Worm (Caenorhabditis elegans) whole organism, L1 larva: ENCODE data around the gene fog-2.
A peak's percentile ranks its signal among the peaks of the same experiment; 100 is the strongest.

Experiments used
- C16A3.4 ChIP-seq: fragments of 150-350 bp; optimal IDR thresholded peaks from 2 replicates; lab custom pipeline; 2014; ENCODE audit warnings: missing biosample characterization, missing genetic modification characterization
- F16B12.6 ChIP-seq: fragments of 150-350 bp; optimal IDR thresholded peaks from 2 replicates; lab custom pipeline; 2014; ENCODE audit warnings: missing biosample characterization, missing genetic modification characterization
- Y116A8C.19 ChIP-seq: sonication (generic microtip); optimal IDR thresholded peaks from 2 replicates; lab custom pipeline; 2016; ENCODE audit warnings: missing compliant biosample characterization, missing genetic modification characterization, borderline replicate concordance
- alr-1 ChIP-seq: fragments of 200-800 bp; sonication (Bioruptor generic); optimal IDR thresholded peaks from 2 replicates; lab custom pipeline; 2018; ENCODE audit warnings: borderline replicate concordance, mild to moderate bottlenecking, missing genetic modification characterization, missing compliant biosample characterization
- aly-2 ChIP-seq: fragments of 150-350 bp; optimal IDR thresholded peaks from 2 replicates; lab custom pipeline; 2014; ENCODE audit warnings: missing biosample characterization, missing genetic modification characterization
- ama-1 ChIP-seq: fragments of 150-350 bp; optimal IDR thresholded peaks from 2 replicates; lab custom pipeline; 2014
- blmp-1 ChIP-seq: fragments of 150-350 bp; optimal IDR thresholded peaks from 2 replicates; lab custom pipeline; 2014; ENCODE audit warnings: missing biosample characterization, missing genetic modification characterization
- ceh-63 ChIP-seq: fragments of 200-800 bp; sonication (Bioruptor generic); optimal IDR thresholded peaks from 2 replicates; lab custom pipeline; 2018; ENCODE audit warnings: mild to moderate bottlenecking, missing genetic modification characterization, missing compliant biosample characterization
- ceh-88 ChIP-seq: fragments of 200-800 bp; sonication (Bioruptor generic); IDR thresholded peaks from 2 replicates; pipeline ENCODE4 v1.3.6; 2022; ENCODE audit warnings: missing genetic modification characterization, missing compliant biosample characterization
- dpl-1 ChIP-seq, 3 experiments: fragments of 150-350 bp in 2 of 3; sonication (generic microtip) in 1 of 3; optimal IDR thresholded peaks; 2 replicates each; lab custom pipeline; 2014 to 2017; ENCODE audit warnings: missing biosample characterization in 3 of 3, missing genetic modification characterization in 3 of 3, missing genetic modification reagents in 3 of 3
- egl-13 ChIP-seq: sonication (generic microtip); optimal IDR thresholded peaks from 2 replicates; lab custom pipeline; 2016; ENCODE audit warnings: missing genotype, missing genetic modification reagents, missing genetic modification characterization, missing compliant biosample characterization
- elt-2 ChIP-seq: sonication (generic microtip); optimal IDR thresholded peaks from 2 replicates; lab custom pipeline; 2016; ENCODE audit warnings: missing genetic modification characterization, mild to moderate bottlenecking, inconsistent platforms, missing compliant biosample characterization, missing genetic modification reagents
- elt-3 ChIP-seq, 6 experiments: fragments of 150-350 bp in 1 of 6; sonication (generic microtip); optimal IDR thresholded peaks; 2 replicates each; lab custom pipeline; 2017 to 2018; ENCODE audit warnings: missing biosample characterization in 6 of 6, missing genetic modification characterization in 6 of 6, inconsistent platforms in 1 of 6
- ets-5 ChIP-seq: fragments of 200-800 bp; sonication (Bioruptor generic); IDR thresholded peaks from 2 replicates; pipeline ENCODE4 v1.3.6; 2022; ENCODE audit warnings: missing genetic modification characterization, missing compliant biosample characterization
- fkh-4 ChIP-seq: sonication (generic microtip); optimal IDR thresholded peaks from 2 replicates; lab custom pipeline; 2016; ENCODE audit warnings: missing compliant biosample characterization, missing genetic modification characterization, borderline replicate concordance
- fkh-8 ChIP-seq: sonication (generic microtip); optimal IDR thresholded peaks from 2 replicates; lab custom pipeline; 2016; ENCODE audit warnings: mild to moderate bottlenecking, missing genetic modification characterization, missing compliant biosample characterization
- grh-1 ChIP-seq: fragments of 200-800 bp; sonication (Bioruptor generic); IDR thresholded peaks from 2 replicates; pipeline ENCODE4 v1.3.6; 2022; ENCODE audit warnings: missing genetic modification reagents, missing genetic modification characterization, missing compliant biosample characterization
- hlh-4 ChIP-seq: sonication (generic microtip); optimal IDR thresholded peaks from 2 replicates; lab custom pipeline; 2016; ENCODE audit warnings: mild to moderate bottlenecking, missing genetic modification characterization, missing compliant biosample characterization
- hpl-2 ChIP-seq: fragments of 150-350 bp; optimal IDR thresholded peaks from 2 replicates; lab custom pipeline; 2014; ENCODE audit warnings: missing biosample characterization, missing genetic modification reagents, missing genetic modification characterization
- irx-1 ChIP-seq: sonication (generic microtip); optimal IDR thresholded peaks from 2 replicates; lab custom pipeline; 2016; ENCODE audit warnings: missing genetic modification characterization, missing compliant biosample characterization
- lin-15B ChIP-seq: fragments of 150-350 bp; sonication (generic microtip); optimal IDR thresholded peaks from 3 replicates; lab custom pipeline; 2014; ENCODE audit warnings: missing biosample characterization, missing genetic modification characterization
- lin-35 ChIP-seq, 2 experiments: fragments of 150-350 bp; optimal IDR thresholded peaks; 2 replicates each; lab custom pipeline; 2014; ENCODE audit warnings: missing biosample characterization in 2 of 2, missing genetic modification characterization in 2 of 2, missing genetic modification reagents in 2 of 2
- lir-3 ChIP-seq: sonication (generic microtip); optimal IDR thresholded peaks from 2 replicates; lab custom pipeline; 2016; ENCODE audit warnings: mild to moderate bottlenecking, missing genetic modification characterization, moderate library complexity, missing compliant biosample characterization; ENCODE audit not compliant: poor library complexity
- mdl-1 ChIP-seq, 2 experiments: fragments of 150-350 bp; optimal IDR thresholded peaks; 2 replicates each; lab custom pipeline; 2014 to 2017; ENCODE audit warnings: missing biosample characterization in 2 of 2, missing genetic modification characterization in 2 of 2, inconsistent platforms in 1 of 2
- mef-2 ChIP-seq: fragments of 150-350 bp; optimal IDR thresholded peaks from 2 replicates; lab custom pipeline; 2014; ENCODE audit warnings: missing biosample characterization, missing genetic modification characterization
- mep-1 ChIP-seq: fragments of 150-350 bp; optimal IDR thresholded peaks from 2 replicates; lab custom pipeline; 2014; ENCODE audit warnings: missing biosample characterization, missing genetic modification characterization
- nhr-11 ChIP-seq: fragments of 150-350 bp; optimal IDR thresholded peaks from 2 replicates; lab custom pipeline; 2014; ENCODE audit warnings: missing biosample characterization, missing genetic modification characterization
- nhr-19 ChIP-seq: fragments of 200-800 bp; sonication (Bioruptor generic); conservative IDR thresholded peaks from 2 replicates; pipeline ENCODE4 v1.3.6; 2022; ENCODE audit warnings: missing genetic modification characterization, missing compliant biosample characterization
- nhr-237 ChIP-seq: fragments of 150-350 bp; optimal IDR thresholded peaks from 2 replicates; lab custom pipeline; 2014; ENCODE audit warnings: missing biosample characterization, missing genetic modification characterization
- nhr-28 ChIP-seq: fragments of 150-350 bp; optimal IDR thresholded peaks from 2 replicates; lab custom pipeline; 2014; ENCODE audit warnings: missing biosample characterization, missing genetic modification characterization
- nhr-47 ChIP-seq: sonication (generic microtip); optimal IDR thresholded peaks from 2 replicates; lab custom pipeline; 2016; ENCODE audit warnings: mild to moderate bottlenecking, missing genetic modification characterization, moderate library complexity, missing compliant biosample characterization
- nhr-84 ChIP-seq: sonication (generic microtip); optimal IDR thresholded peaks from 2 replicates; lab custom pipeline; 2017; ENCODE audit warnings: missing biosample characterization, missing genetic modification characterization
- nhr-85 ChIP-seq: sonication (generic microtip); peaks from one replicate; lab custom pipeline; 2016; ENCODE audit warnings: missing genetic modification characterization, inconsistent platforms, missing compliant biosample characterization
- pqm-1 ChIP-seq: sonication (generic microtip); optimal IDR thresholded peaks from 3 replicates; lab custom pipeline; 2017; ENCODE audit warnings: missing biosample characterization, missing genetic modification characterization
- rnt-1 ChIP-seq: sonication (generic microtip); optimal IDR thresholded peaks from 2 replicates; lab custom pipeline; 2016; ENCODE audit warnings: mild to moderate bottlenecking, missing genetic modification characterization, moderate library complexity, missing compliant biosample characterization
- skn-1 ChIP-seq: fragments of 150-350 bp; optimal IDR thresholded peaks from 2 replicates; lab custom pipeline; 2014; ENCODE audit warnings: missing biosample characterization, missing genetic modification characterization
- snpc-4 ChIP-seq: fragments of 150-350 bp; optimal IDR thresholded peaks from 2 replicates; lab custom pipeline; 2014; ENCODE audit warnings: missing biosample characterization, missing genetic modification characterization
- sox-4 ChIP-seq: sonication (generic microtip); optimal IDR thresholded peaks from 2 replicates; lab custom pipeline; 2016; ENCODE audit warnings: missing genetic modification characterization, missing compliant biosample characterization
- sptf-1 ChIP-seq: fragments of 150-350 bp; optimal IDR thresholded peaks from 2 replicates; lab custom pipeline; 2014; ENCODE audit warnings: missing biosample characterization, missing genetic modification characterization
- swsn-7 ChIP-seq: sonication (generic microtip); optimal IDR thresholded peaks from 2 replicates; lab custom pipeline; 2016; ENCODE audit warnings: missing genetic modification characterization, missing compliant biosample characterization
- tlp-1 ChIP-seq: fragments of 150-350 bp; optimal IDR thresholded peaks from 2 replicates; lab custom pipeline; 2014; ENCODE audit warnings: missing biosample characterization, missing genetic modification characterization
- unc-130 ChIP-seq: fragments of 150-350 bp; optimal IDR thresholded peaks from 2 replicates; lab custom pipeline; 2017; ENCODE audit warnings: missing biosample characterization, missing genetic modification characterization, inconsistent platforms
- unc-62 ChIP-seq: fragments of 150-350 bp; optimal IDR thresholded peaks from 2 replicates; lab custom pipeline; 2014; ENCODE audit warnings: missing biosample characterization, missing genetic modification reagents, missing genetic modification characterization
- vab-15 ChIP-seq: sonication (generic microtip); optimal IDR thresholded peaks from 2 replicates; lab custom pipeline; 2017; ENCODE audit warnings: missing genotype, mild to moderate bottlenecking, missing genetic modification characterization, missing compliant biosample characterization
- zag-1 ChIP-seq: fragments of 150-350 bp; optimal IDR thresholded peaks from 2 replicates; lab custom pipeline; 2014; ENCODE audit warnings: missing biosample characterization, missing genetic modification characterization
- ztf-11 ChIP-seq, 2 experiments: sonication (generic microtip); optimal IDR thresholded peaks; 2 replicates each; lab custom pipeline; 2016 to 2017; ENCODE audit warnings: missing genetic modification characterization in 2 of 2, missing biosample characterization in 1 of 2, missing compliant biosample characterization in 1 of 2

The fog-2 gene

ce11 chrV:20249438-20250120 lies 50.5 kb downstream of the fog-2 start, which contains the start of gene swsn-1 (continued):
- TF ChIP-seq sox-4 (tag; lab: Kevin White, UChicago): no peak
- TF ChIP-seq skn-1 (tag; lab: Kevin White, UChicago): peak; percentile 42
- peak; percentile 44 for TF ChIP-seq nhr-19 (GFP tag; lab: Robert Waterston, UW)
- no peak for TF ChIP-seq alr-1 (tag; lab: Kevin White, UChicago)
- peak; percentile 65 for TF ChIP-seq swsn-7 (tag; lab: Kevin White, UChicago)
- no peak for TF ChIP-seq aly-2 (tag; lab: Kevin White, UChicago)
- TF ChIP-seq elt-2 (tag; lab: Kevin White, UChicago): no peak
- no peak for TF ChIP-seq unc-130 (tag; lab: Kevin White, UChicago)
- no peak for TF ChIP-seq nhr-237 (tag; lab: Kevin White, UChicago)
- TF ChIP-seq snpc-4 (tag; lab: Kevin White, UChicago): no peak
- no peak for TF ChIP-seq elt-3 (tag; optimal IDR thresholded peaks at IDR 0.05; lab: Kevin White, UChicago)
- peak; percentile 64 for TF ChIP-seq nhr-47 (tag; lab: Kevin White, UChicago)
- no peak for TF ChIP-seq sptf-1 (tag; lab: Kevin White, UChicago)
- no peak for TF ChIP-seq egl-13 (tag; lab: Kevin White, UChicago)
- TF ChIP-seq rnt-1: no peak
- no peak for TF ChIP-seq fkh-4 (tag; lab: Kevin White, UChicago)
- no peak for TF ChIP-seq lir-3 (tag; lab: Kevin White, UChicago)
- TF ChIP-seq fkh-8: peak; percentile 9
- TF ChIP-seq irx-1 (tag; lab: Kevin White, UChicago): peak; percentile 27
- no peak for TF ChIP-seq vab-15 (tag; lab: Kevin White, UChicago)
- no peak for TF ChIP-seq lin-15B (tag; lab: Kevin White, UChicago)
- peak; percentile 37 to 49 for TF ChIP-seq lin-35 (GFP tag; optimal IDR thresholded peaks at IDR 0.05; lab: Kevin White, UChicago)
- no peak for TF ChIP-seq hlh-4 (tag; lab: Kevin White, UChicago)
- TF ChIP-seq Y116A8C.19 (tag; lab: Kevin White, UChicago): no peak
- no peak for TF ChIP-seq pqm-1 (tag; lab: Kevin White, UChicago)
- no peak for TF ChIP-seq unc-62 (GFP tag; lab: Kevin White, UChicago)
- no peak for TF ChIP-seq tlp-1 (tag; lab: Kevin White, UChicago)
- TF ChIP-seq ztf-11 (tag; optimal IDR thresholded peaks at IDR 0.05; lab: Kevin White, UChicago): peak in 1 of 2 experiments; percentile 33
- no peak for TF ChIP-seq ama-1
- no peak for TF ChIP-seq zag-1
- no peak for TF ChIP-seq ceh-63 (GFP tag; lab: Kevin White, UChicago)
- peak; percentile 64 for TF ChIP-seq mep-1 (tag; lab: Kevin White, UChicago)
- TF ChIP-seq mdl-1 (tag; optimal IDR thresholded peaks at IDR 0.05; lab: Kevin White, UChicago): peak in 1 of 2 experiments; percentile 56
- no peak for TF ChIP-seq nhr-11 (tag; lab: Kevin White, UChicago)
- TF ChIP-seq ets-5 (GFP tag; lab: Robert Waterston, UW): no peak
- no peak for TF ChIP-seq nhr-84
- no peak for TF ChIP-seq ceh-88 (GFP tag; lab: Robert Waterston, UW)
- no peak for TF ChIP-seq blmp-1
- TF ChIP-seq F16B12.6: peak; percentile 15
- no peak for TF ChIP-seq nhr-28 (tag; lab: Kevin White, UChicago)
- TF ChIP-seq dpl-1 (GFP tag; optimal IDR thresholded peaks at IDR 0.05; lab: Kevin White, UChicago): peak in 2 of 3 experiments; percentile 35 to 47
- no peak for TF ChIP-seq C16A3.4 (tag; lab: Kevin White, UChicago)
- no peak for TF ChIP-seq nhr-85 (tag; lab: Kevin White, UChicago)
- no peak for TF ChIP-seq mef-2 (tag; lab: Kevin White, UChicago)
- TF ChIP-seq hpl-2 (GFP tag; lab: Kevin White, UChicago): no peak
- TF ChIP-seq grh-1 (GFP tag; lab: Robert Waterston, UW): no peak
